Worm (Caenorhabditis elegans) whole organism, midembryonic: ENCODE data around the gene F52D10.4.

ENCODE experiments used
- klf-2 ChIP-seq: fragments of 200-800 bp; sonication (Bioruptor generic); conservative IDR thresholded peaks from 2 replicates; pipeline ENCODE4 v1.3.6; 2022; ENCODE audit warnings: missing genetic modification reagents, missing genetic modification characterization, missing compliant biosample characterization
- ref-1 ChIP-seq: fragments of 200-800 bp; sonication (Bioruptor generic); conservative IDR thresholded peaks from 2 replicates; pipeline ENCODE4 v1.3.6; 2022; ENCODE audit warnings: missing genetic modification reagents, missing genetic modification characterization, missing compliant biosample characterization

DNA sequence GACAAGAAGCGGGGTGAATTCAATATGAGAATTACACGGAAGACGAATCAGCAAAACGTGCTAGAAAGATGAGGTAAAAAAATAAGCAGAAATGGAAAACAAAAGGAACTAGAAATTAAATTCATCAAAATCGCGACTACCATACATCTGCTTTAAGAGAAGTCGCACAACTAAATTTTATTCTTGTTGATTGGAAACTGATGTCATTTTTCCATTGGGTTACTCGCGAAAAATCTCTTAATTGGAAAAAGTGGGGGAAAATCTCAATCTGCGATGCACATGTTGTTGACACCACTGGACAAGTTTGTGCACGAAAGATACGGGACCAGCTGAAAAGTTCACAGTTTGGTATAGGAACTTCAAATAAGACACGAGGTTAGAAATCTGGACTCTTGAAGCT is 20.4 kb upstream of the F52D10.4 start:
- TF ChIP-seq ref-1 (GFP tag; lab: Robert Waterston, UW), result no peak
- TF ChIP-seq klf-2 (GFP tag; lab: Robert Waterston, UW), result no peak
